Worm (Caenorhabditis elegans) whole organism, mixed stage, embryonic: ENCODE measurements around the gene K01D12.15.

Source experiments
- M03D4.4 ChIP-seq: sonication (generic microtip); optimal IDR thresholded peaks from 2 replicates; lab custom pipeline; 2017; ENCODE audit warnings: mild to moderate bottlenecking, missing genetic modification characterization, missing compliant biosample characterization
- bed-3 ChIP-seq: fragments of 200-800 bp; sonication (Bioruptor generic); optimal IDR thresholded peaks from 3 replicates; lab custom pipeline; 2018; ENCODE audit warnings: mild to moderate bottlenecking, missing genetic modification characterization, moderate library complexity, missing compliant biosample characterization
- blmp-1 ChIP-seq: fragments of 150-350 bp; optimal IDR thresholded peaks from 2 replicates; lab custom pipeline; 2014; ENCODE audit warnings: missing biosample characterization, missing genetic modification characterization
- ceh-39 ChIP-seq: fragments of 150-350 bp; optimal IDR thresholded peaks from 2 replicates; lab custom pipeline; 2014; ENCODE audit warnings: missing biosample characterization, missing genetic modification characterization
- ceh-83 ChIP-seq: fragments of 200-800 bp; sonication (Bioruptor generic); optimal IDR thresholded peaks from 2 replicates; lab custom pipeline; 2018; ENCODE audit warnings: mild to moderate bottlenecking, missing genetic modification characterization, missing compliant biosample characterization
- ces-1 ChIP-seq: fragments of 150-350 bp; optimal IDR thresholded peaks from 2 replicates; lab custom pipeline; 2014; ENCODE audit warnings: missing biosample characterization, missing genetic modification reagents, missing genetic modification characterization
- cnd-1 ChIP-seq: fragments of 200-800 bp; sonication (Bioruptor generic); optimal IDR thresholded peaks from 2 replicates; lab custom pipeline; 2018; ENCODE audit warnings: mild to moderate bottlenecking, missing genetic modification characterization, missing compliant biosample characterization
- elt-1 ChIP-seq: sonication (generic microtip); optimal IDR thresholded peaks from 2 replicates; lab custom pipeline; 2017; ENCODE audit warnings: missing genetic modification characterization, mild to moderate bottlenecking, missing compliant biosample characterization, antibody characterized with exemption, moderate library complexity, borderline replicate concordance; ENCODE audit not compliant: insufficient read depth
- elt-3 ChIP-seq: fragments of 150-350 bp; optimal IDR thresholded peaks from 2 replicates; lab custom pipeline; 2014; ENCODE audit warnings: missing biosample characterization, missing genetic modification characterization
- flh-1 ChIP-seq: fragments of 200-800 bp; sonication (Bioruptor generic); optimal IDR thresholded peaks from 2 replicates; lab custom pipeline; 2018; ENCODE audit warnings: mild to moderate bottlenecking, missing genetic modification characterization, moderate library complexity, missing compliant biosample characterization
- ham-2 ChIP-seq: fragments of 200-800 bp; sonication (Bioruptor generic); optimal IDR thresholded peaks from 2 replicates; lab custom pipeline; 2018; ENCODE audit warnings: mild to moderate bottlenecking, missing genetic modification characterization, missing compliant biosample characterization
- hlh-1 ChIP-seq: fragments of 150-350 bp; optimal IDR thresholded peaks from 2 replicates; lab custom pipeline; 2014; ENCODE audit warnings: missing biosample characterization, missing genetic modification reagents, missing genetic modification characterization
- mab-5 ChIP-seq: fragments of 150-350 bp; optimal IDR thresholded peaks from 2 replicates; lab custom pipeline; 2014; ENCODE audit warnings: missing biosample characterization, missing genetic modification characterization
- mep-1 ChIP-seq: fragments of 150-350 bp; optimal IDR thresholded peaks from 2 replicates; lab custom pipeline; 2017; ENCODE audit warnings: missing biosample characterization, missing genetic modification reagents, missing genetic modification characterization, inconsistent platforms
- mls-2 ChIP-seq: sonication (generic microtip); optimal IDR thresholded peaks from 2 replicates; lab custom pipeline; 2016; ENCODE audit warnings: mild to moderate bottlenecking, missing genetic modification characterization, moderate library complexity, missing compliant biosample characterization
- nhr-12 ChIP-seq: fragments of 150-350 bp; optimal IDR thresholded peaks from 2 replicates; lab custom pipeline; 2014; ENCODE audit warnings: missing biosample characterization, missing genetic modification characterization
- nhr-237 ChIP-seq: fragments of 150-350 bp; optimal IDR thresholded peaks from 2 replicates; lab custom pipeline; 2014; ENCODE audit warnings: missing biosample characterization, missing genetic modification characterization
- nhr-28 ChIP-seq: fragments of 150-350 bp; optimal IDR thresholded peaks from 2 replicates; lab custom pipeline; 2014; ENCODE audit warnings: missing biosample characterization, missing genetic modification characterization
- nhr-76 ChIP-seq: sonication (generic microtip); optimal IDR thresholded peaks from 2 replicates; lab custom pipeline; 2017; ENCODE audit warnings: missing biosample characterization, missing genetic modification characterization
- pha-4 ChIP-seq: fragments of 150-350 bp; optimal IDR thresholded peaks from 2 replicates; lab custom pipeline; 2018; ENCODE audit warnings: missing biosample characterization, missing genetic modification reagents, missing genetic modification characterization
- tbx-8 ChIP-seq: fragments of 200-800 bp; sonication (Bioruptor generic); optimal IDR thresholded peaks from 2 replicates; lab custom pipeline; 2018; ENCODE audit warnings: mild to moderate bottlenecking, missing genetic modification characterization, moderate library complexity, missing compliant biosample characterization
- unc-62 ChIP-seq: fragments of 150-350 bp; optimal IDR thresholded peaks from 2 replicates; lab custom pipeline; 2014; ENCODE audit warnings: missing biosample characterization, missing genetic modification reagents, missing genetic modification characterization
- ztf-11 ChIP-seq: fragments of 150-350 bp; optimal IDR thresholded peaks from 2 replicates; lab custom pipeline; 2014; ENCODE audit warnings: missing biosample characterization, missing genetic modification characterization

The K01D12.15 gene

DNA sequence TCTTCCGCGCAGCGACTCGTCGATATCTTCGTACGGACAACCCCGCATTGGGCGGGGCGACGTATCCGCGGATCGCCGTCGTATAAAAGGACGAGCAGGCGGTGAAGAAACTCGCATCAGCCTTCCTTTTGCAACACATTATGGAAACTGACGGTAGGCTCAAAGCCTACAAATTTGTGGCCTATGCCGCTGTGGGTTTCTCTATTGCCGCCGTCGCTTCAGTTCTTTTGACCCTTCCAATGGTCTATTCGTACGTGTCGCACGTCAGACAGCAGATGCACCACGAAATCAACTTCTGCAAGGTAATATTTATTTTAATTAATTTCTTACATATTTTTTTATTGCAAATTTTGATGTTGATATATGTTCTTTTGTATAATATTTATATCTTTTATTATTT is 33.4 kb upstream of the K01D12.15 start:
- TF ChIP-seq ham-2 (GFP tag; lab: Kevin White, UChicago) (peak; percentile 52), ceh-83 (peak; percentile 66), mab-5 (tag; lab: Kevin White, UChicago) (no peak)

DNA sequence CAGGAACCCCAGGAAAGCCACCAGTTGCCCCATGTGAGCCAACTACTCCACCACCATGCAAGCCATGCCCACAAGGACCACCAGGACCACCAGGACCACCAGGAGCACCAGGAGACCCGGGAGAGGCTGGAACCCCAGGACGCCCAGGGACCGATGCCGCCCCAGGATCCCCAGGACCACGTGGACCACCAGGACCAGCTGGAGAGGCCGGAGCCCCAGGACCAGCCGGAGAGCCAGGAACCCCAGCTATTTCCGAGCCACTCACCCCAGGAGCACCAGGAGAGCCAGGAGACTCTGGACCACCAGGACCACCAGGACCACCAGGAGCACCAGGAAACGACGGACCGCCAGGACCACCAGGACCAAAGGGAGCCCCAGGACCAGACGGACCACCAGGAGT is 32.7 kb upstream of the K01D12.15 start:
- TF ChIP-seq bed-3 (GFP tag; lab: Kevin White, UChicago) = no peak
- TF ChIP-seq mls-2 (tag; lab: Kevin White, UChicago) = peak; percentile 44

DNA sequence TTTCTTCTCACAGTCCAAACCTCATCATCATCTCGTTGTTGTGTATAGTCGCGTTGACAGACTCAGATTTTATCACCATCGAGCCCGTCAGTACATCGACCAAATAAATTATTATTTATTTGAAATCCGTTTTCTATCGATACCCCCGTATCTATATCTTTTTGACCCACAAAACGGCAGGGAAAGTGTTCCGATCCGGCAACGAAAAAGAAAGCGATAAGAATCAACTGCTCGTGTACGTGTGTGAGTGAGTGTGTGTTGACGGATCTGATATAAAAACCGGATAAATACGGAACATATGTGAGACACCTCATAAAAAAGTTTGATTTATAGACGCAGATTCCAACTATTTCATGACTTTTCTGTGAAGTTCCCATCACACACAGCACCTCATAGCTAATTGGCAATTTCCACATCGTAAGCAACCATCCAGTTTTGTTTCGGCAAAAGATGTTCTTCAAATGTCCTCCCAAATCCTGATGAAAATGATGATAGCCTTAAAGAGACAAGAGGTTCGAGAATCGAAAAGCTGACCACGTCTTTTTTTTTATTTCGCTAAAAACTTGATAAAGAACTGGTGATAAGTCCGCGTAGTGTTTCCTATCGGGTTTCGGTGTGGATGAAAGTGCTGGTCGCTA is 31.9 kb upstream of the K01D12.15 start:
- TF ChIP-seq M03D4.4 (tag; lab: Kevin White, UChicago) (peak; percentile 39), ham-2 (GFP tag; lab: Kevin White, UChicago) (peak; percentile 16), ceh-83 (no peak), nhr-28 (no peak), unc-62 (GFP tag; lab: Kevin White, UChicago) (peak; percentile 50), bed-3 (GFP tag; lab: Kevin White, UChicago) (no peak), blmp-1 (tag; lab: Kevin White, UChicago) (peak; percentile 8), elt-1 (tag; lab: Kevin White, UChicago) (peak; percentile 87), tbx-8 (GFP tag; lab: Kevin White, UChicago) (peak; percentile 6), mep-1 (tag; lab: Kevin White, UChicago) (no peak)

DNA sequence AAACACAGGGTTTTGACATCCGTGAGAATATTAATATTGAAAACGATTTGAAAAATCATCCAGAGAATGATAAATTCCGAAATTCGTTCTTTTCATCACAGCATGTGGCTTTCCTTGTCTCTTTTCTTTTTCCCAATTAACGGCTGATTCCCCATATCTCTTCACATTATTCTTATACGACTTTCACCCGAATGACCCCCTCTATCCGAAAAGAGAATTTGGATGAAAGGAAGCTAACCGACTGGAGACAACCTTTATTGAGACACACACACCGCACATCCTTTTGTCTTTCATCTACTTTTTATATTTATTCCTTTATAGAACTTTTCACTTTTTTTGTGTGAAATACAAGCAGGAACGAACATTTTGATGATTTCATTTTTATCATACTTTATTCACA is 28.6 kb upstream of the K01D12.15 start:
- peak; percentile 83 for TF ChIP-seq blmp-1 (tag; lab: Kevin White, UChicago)
- TF ChIP-seq elt-1 (tag; lab: Kevin White, UChicago) = no peak

DNA sequence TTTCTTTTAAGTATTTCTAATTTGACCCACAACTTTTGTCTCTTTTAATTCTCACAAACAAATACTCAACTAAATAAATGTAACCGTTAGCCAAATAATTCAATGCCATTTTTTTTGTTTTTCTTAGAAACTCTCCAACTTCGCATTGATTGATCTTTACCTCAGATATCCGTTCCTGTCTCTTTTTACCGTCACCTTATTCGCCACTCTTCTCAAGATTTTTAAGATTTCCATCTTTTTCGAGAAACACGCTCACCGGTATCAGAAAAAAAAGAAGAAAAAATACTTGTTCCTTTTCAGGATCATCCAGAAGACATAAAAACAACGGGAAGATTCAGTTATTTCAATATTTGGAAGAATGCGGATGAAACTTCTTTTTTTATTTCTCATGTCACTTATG is 27.9 kb upstream of the K01D12.15 start, which contains the start of gene F23H12.5:
F23H12.5 (plus strand) TSS at position 301 of the 400 bp plus-strand sequence.
- TF ChIP-seq mab-5 (tag; lab: Kevin White, UChicago) (no peak), hlh-1 (no peak), blmp-1 (tag; lab: Kevin White, UChicago) (no peak), ztf-11 (tag; lab: Kevin White, UChicago) (no peak), ceh-39 (tag; lab: Kevin White, UChicago) (no peak), nhr-28 (no peak), mep-1 (tag; lab: Kevin White, UChicago) (no peak), ceh-83 (no peak)

DNA sequence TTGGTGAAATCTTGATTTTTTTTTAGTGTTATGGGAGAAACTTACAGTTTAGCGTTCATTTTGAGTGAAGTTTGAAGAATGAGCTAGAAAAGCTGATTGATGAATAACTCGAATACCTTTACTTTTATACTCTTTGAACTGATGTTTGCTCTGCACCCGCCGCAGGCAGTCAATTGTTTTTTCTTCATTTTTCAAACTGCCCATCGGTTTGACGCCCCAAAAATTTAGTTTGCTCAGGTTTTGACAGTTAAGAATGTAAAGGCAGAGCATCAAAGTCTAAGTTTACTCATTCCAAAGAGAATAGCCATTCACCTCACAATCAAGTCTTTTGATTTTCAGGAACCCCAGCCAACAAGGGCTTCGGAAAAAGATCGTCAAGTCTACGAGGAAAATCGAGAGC is 24.6 kb upstream of the K01D12.15 start, which contains the start of gene fipr-1:
fipr-1 (minus strand) TSS at position 101 of the 400 bp plus-strand sequence.
- TF ChIP-seq elt-1 (tag; lab: Kevin White, UChicago) = no peak
- no peak for TF ChIP-seq ceh-39 (tag; lab: Kevin White, UChicago)
- TF ChIP-seq elt-3 (tag; lab: Kevin White, UChicago) = no peak
- TF ChIP-seq nhr-12 (tag; lab: Kevin White, UChicago) = no peak
- no peak for TF ChIP-seq ham-2 (GFP tag; lab: Kevin White, UChicago)
- TF ChIP-seq hlh-1 = no peak
- TF ChIP-seq ztf-11 (tag; lab: Kevin White, UChicago) = no peak
- TF ChIP-seq flh-1 (GFP tag; lab: Kevin White, UChicago) = no peak
- TF ChIP-seq nhr-76 (tag; lab: Kevin White, UChicago) = no peak
- TF ChIP-seq ces-1 (GFP tag; lab: Kevin White, UChicago) = no peak
- no peak for TF ChIP-seq nhr-237 (tag; lab: Kevin White, UChicago)
- no peak for TF ChIP-seq pha-4 (tag; lab: Kevin White, UChicago)

DNA sequence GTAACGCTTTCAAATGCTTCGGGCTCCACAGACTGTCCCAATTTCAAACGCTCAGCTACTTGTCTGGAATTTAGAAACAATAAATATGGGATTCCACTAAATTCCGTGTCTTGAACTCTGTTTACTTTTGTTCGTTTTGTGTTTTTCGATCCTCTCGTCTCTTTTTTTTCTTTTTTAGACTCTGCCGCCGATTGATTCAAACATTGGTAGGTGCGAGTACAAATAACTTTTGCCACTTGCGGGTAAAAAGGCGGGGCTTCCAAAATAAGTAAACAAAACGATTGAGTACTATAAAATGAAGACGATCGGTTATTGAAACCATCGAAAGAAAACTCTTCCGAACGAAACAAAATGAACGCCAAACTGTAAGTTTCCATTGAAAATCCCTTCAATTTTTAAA is 21.1 kb upstream of the K01D12.15 start, which contains the start of gene fipr-2:
fipr-2 (plus strand) TSS at position 245 of the 400 bp plus-strand sequence.
- TF ChIP-seq elt-1 (tag; lab: Kevin White, UChicago) = no peak
- TF ChIP-seq nhr-12 (tag; lab: Kevin White, UChicago) = no peak
- no peak for TF ChIP-seq cnd-1 (tag; lab: Kevin White, UChicago)
- no peak for TF ChIP-seq tbx-8 (GFP tag; lab: Kevin White, UChicago)
- no peak for TF ChIP-seq nhr-76 (tag; lab: Kevin White, UChicago)
